Worm (Caenorhabditis elegans) whole organism, L1 larva: ENCODE measurements around the gene rnp-4.
A peak's percentile ranks its signal among the peaks of the same experiment; 100 is the strongest.

Source experiments
- F16B12.6 ChIP-seq: fragments of 150-350 bp; optimal IDR thresholded peaks from 2 replicates; lab custom pipeline; 2014; ENCODE audit warnings: missing biosample characterization, missing genetic modification characterization
- aha-1 ChIP-seq: fragments of 150-350 bp; optimal IDR thresholded peaks from 2 replicates; lab custom pipeline; 2014; ENCODE audit warnings: missing biosample characterization, missing genetic modification characterization
- ama-1 ChIP-seq: fragments of 150-350 bp; optimal IDR thresholded peaks from 2 replicates; lab custom pipeline; 2014
- blmp-1 ChIP-seq: fragments of 150-350 bp; optimal IDR thresholded peaks from 2 replicates; lab custom pipeline; 2014; ENCODE audit warnings: missing biosample characterization, missing genetic modification characterization
- ceh-8 ChIP-seq: fragments of 200-800 bp; sonication (Bioruptor generic); optimal IDR thresholded peaks from 2 replicates; lab custom pipeline; 2018; ENCODE audit warnings: mild to moderate bottlenecking, missing genetic modification characterization, moderate library complexity, missing compliant biosample characterization
- ceh-82 ChIP-seq, 3 experiments: fragments of 150-350 bp in 1 of 3; sonication (generic microtip) in 2 of 3; optimal IDR thresholded peaks; 2 replicates each; lab custom pipeline; 2014 to 2017; ENCODE audit warnings: missing biosample characterization in 3 of 3, missing genetic modification characterization in 3 of 3
- ceh-90 ChIP-seq: sonication (generic microtip); optimal IDR thresholded peaks from 2 replicates; lab custom pipeline; 2016; ENCODE audit warnings: missing genetic modification characterization, missing compliant biosample characterization
- dpl-1 ChIP-seq, 3 experiments: fragments of 150-350 bp in 2 of 3; sonication (generic microtip) in 1 of 3; optimal IDR thresholded peaks; 2 replicates each; lab custom pipeline; 2014 to 2017; ENCODE audit warnings: missing biosample characterization in 3 of 3, missing genetic modification characterization in 3 of 3, missing genetic modification reagents in 3 of 3
- efl-1 ChIP-seq, 4 experiments: fragments of 150-350 bp; optimal IDR thresholded peaks in 3 of 4; peaks in 1 of 4; 1 replicate in 1 of 4; 2 replicates in 3 of 4; lab custom pipeline; 2014; ENCODE audit warnings: missing biosample characterization in 2 of 4, missing genetic modification characterization in 2 of 4, missing genetic modification reagents in 2 of 4
- efl-3 ChIP-seq: fragments of 200-800 bp; sonication (Bioruptor generic); optimal IDR thresholded peaks from 2 replicates; lab custom pipeline; 2018; ENCODE audit warnings: mild to moderate bottlenecking, missing genetic modification characterization, missing compliant biosample characterization
- egl-13 ChIP-seq: sonication (generic microtip); optimal IDR thresholded peaks from 2 replicates; lab custom pipeline; 2016; ENCODE audit warnings: missing genotype, missing genetic modification reagents, missing genetic modification characterization, missing compliant biosample characterization
- egl-27 ChIP-seq, 2 experiments: fragments of 150-350 bp in 1 of 2; sonication (generic microtip); optimal IDR thresholded peaks; 3 replicates each; lab custom pipeline; 2017 to 2018; ENCODE audit warnings: missing biosample characterization in 2 of 2, missing genetic modification characterization in 2 of 2, missing genetic modification reagents in 2 of 2
- elt-2 ChIP-seq: sonication (generic microtip); optimal IDR thresholded peaks from 2 replicates; lab custom pipeline; 2016; ENCODE audit warnings: missing genetic modification characterization, mild to moderate bottlenecking, inconsistent platforms, missing compliant biosample characterization, missing genetic modification reagents
- elt-3 ChIP-seq, 6 experiments: fragments of 150-350 bp in 1 of 6; sonication (generic microtip); optimal IDR thresholded peaks; 2 replicates each; lab custom pipeline; 2017 to 2018; ENCODE audit warnings: missing biosample characterization in 6 of 6, missing genetic modification characterization in 6 of 6, inconsistent platforms in 1 of 6
- fkh-10 ChIP-seq: sonication (generic microtip); optimal IDR thresholded peaks from 2 replicates; lab custom pipeline; 2017; ENCODE audit warnings: missing biosample characterization, missing genetic modification reagents, missing genetic modification characterization
- fos-1 ChIP-seq: fragments of 150-350 bp; optimal IDR thresholded peaks from 2 replicates; lab custom pipeline; 2014; ENCODE audit warnings: missing biosample characterization, missing genetic modification characterization
- grh-1 ChIP-seq: fragments of 200-800 bp; sonication (Bioruptor generic); IDR thresholded peaks from 2 replicates; pipeline ENCODE4 v1.3.6; 2022; ENCODE audit warnings: missing genetic modification reagents, missing genetic modification characterization, missing compliant biosample characterization
- hlh-17 ChIP-seq: fragments of 200-800 bp; sonication (Bioruptor generic); optimal IDR thresholded peaks from 2 replicates; lab custom pipeline; 2018; ENCODE audit warnings: missing genetic modification characterization, mild to moderate bottlenecking, missing compliant biosample characterization, moderate library complexity, borderline replicate concordance
- hlh-4 ChIP-seq: sonication (generic microtip); optimal IDR thresholded peaks from 2 replicates; lab custom pipeline; 2016; ENCODE audit warnings: mild to moderate bottlenecking, missing genetic modification characterization, missing compliant biosample characterization
- hpl-2 ChIP-seq: fragments of 150-350 bp; optimal IDR thresholded peaks from 2 replicates; lab custom pipeline; 2014; ENCODE audit warnings: missing biosample characterization, missing genetic modification reagents, missing genetic modification characterization
- jun-1 ChIP-seq: fragments of 150-350 bp; optimal IDR thresholded peaks from 2 replicates; lab custom pipeline; 2014; ENCODE audit warnings: missing biosample characterization, missing genetic modification reagents, missing genetic modification characterization
- lin-14 ChIP-seq: fragments of 200-800 bp; sonication (Bioruptor generic); optimal IDR thresholded peaks from 2 replicates; lab custom pipeline; 2018; ENCODE audit warnings: mild to moderate bottlenecking, missing genetic modification characterization, moderate library complexity, missing compliant biosample characterization
- lin-35 ChIP-seq, 2 experiments: fragments of 150-350 bp; optimal IDR thresholded peaks; 2 replicates each; lab custom pipeline; 2014; ENCODE audit warnings: missing biosample characterization in 2 of 2, missing genetic modification characterization in 2 of 2, missing genetic modification reagents in 2 of 2
- lin-39 ChIP-seq: fragments of 150-350 bp; optimal IDR thresholded peaks from 2 replicates; lab custom pipeline; 2014; ENCODE audit warnings: missing biosample characterization, missing genetic modification reagents, missing genetic modification characterization
- lir-3 ChIP-seq: sonication (generic microtip); optimal IDR thresholded peaks from 2 replicates; lab custom pipeline; 2016; ENCODE audit warnings: mild to moderate bottlenecking, missing genetic modification characterization, moderate library complexity, missing compliant biosample characterization; ENCODE audit not compliant: poor library complexity
- lsy-2 ChIP-seq, 2 experiments: fragments of 150-350 bp; optimal IDR thresholded peaks; 2 replicates each; lab custom pipeline; 2014; ENCODE audit warnings: missing biosample characterization in 2 of 2, missing genetic modification characterization in 2 of 2
- mef-2 ChIP-seq: fragments of 150-350 bp; optimal IDR thresholded peaks from 2 replicates; lab custom pipeline; 2014; ENCODE audit warnings: missing biosample characterization, missing genetic modification characterization
- mep-1 ChIP-seq: fragments of 150-350 bp; optimal IDR thresholded peaks from 2 replicates; lab custom pipeline; 2014; ENCODE audit warnings: missing biosample characterization, missing genetic modification characterization
- nhr-12 ChIP-seq: sonication (generic microtip); optimal IDR thresholded peaks from 2 replicates; lab custom pipeline; 2017; ENCODE audit warnings: missing biosample characterization, missing genetic modification characterization
- nhr-19 ChIP-seq: fragments of 200-800 bp; sonication (Bioruptor generic); conservative IDR thresholded peaks from 2 replicates; pipeline ENCODE4 v1.3.6; 2022; ENCODE audit warnings: missing genetic modification characterization, missing compliant biosample characterization
- nhr-28 ChIP-seq: fragments of 150-350 bp; optimal IDR thresholded peaks from 2 replicates; lab custom pipeline; 2014; ENCODE audit warnings: missing biosample characterization, missing genetic modification characterization
- nhr-71 ChIP-seq: sonication (generic microtip); optimal IDR thresholded peaks from 2 replicates; lab custom pipeline; 2016; ENCODE audit warnings: mild to moderate bottlenecking, missing genetic modification characterization, moderate library complexity, missing compliant biosample characterization
- nhr-85 ChIP-seq: sonication (generic microtip); peaks from one replicate; lab custom pipeline; 2016; ENCODE audit warnings: missing genetic modification characterization, inconsistent platforms, missing compliant biosample characterization
- nhr-90 ChIP-seq: sonication (generic microtip); optimal IDR thresholded peaks from 2 replicates; lab custom pipeline; 2016; ENCODE audit warnings: mild to moderate bottlenecking, missing genetic modification characterization, missing compliant biosample characterization; ENCODE audit not compliant: poor library complexity
- pax-3 ChIP-seq: fragments of 200-800 bp; sonication (Bioruptor generic); optimal IDR thresholded peaks from 2 replicates; lab custom pipeline; 2018; ENCODE audit warnings: mild to moderate bottlenecking, missing genetic modification characterization, moderate library complexity, missing compliant biosample characterization
- sox-4 ChIP-seq: sonication (generic microtip); optimal IDR thresholded peaks from 2 replicates; lab custom pipeline; 2016; ENCODE audit warnings: missing genetic modification characterization, missing compliant biosample characterization
- sptf-1 ChIP-seq: fragments of 150-350 bp; optimal IDR thresholded peaks from 2 replicates; lab custom pipeline; 2014; ENCODE audit warnings: missing biosample characterization, missing genetic modification characterization
- swsn-7 ChIP-seq: sonication (generic microtip); optimal IDR thresholded peaks from 2 replicates; lab custom pipeline; 2016; ENCODE audit warnings: missing genetic modification characterization, missing compliant biosample characterization
- tbx-2 ChIP-seq: sonication (generic microtip); optimal IDR thresholded peaks from 2 replicates; lab custom pipeline; 2016; ENCODE audit warnings: missing genetic modification characterization, missing compliant biosample characterization
- tlp-1 ChIP-seq: fragments of 150-350 bp; optimal IDR thresholded peaks from 2 replicates; lab custom pipeline; 2014; ENCODE audit warnings: missing biosample characterization, missing genetic modification characterization
- unc-130 ChIP-seq: fragments of 150-350 bp; optimal IDR thresholded peaks from 2 replicates; lab custom pipeline; 2017; ENCODE audit warnings: missing biosample characterization, missing genetic modification characterization, inconsistent platforms
- unc-30 ChIP-seq: sonication (generic microtip); optimal IDR thresholded peaks from 2 replicates; lab custom pipeline; 2017; ENCODE audit warnings: missing biosample characterization, missing genetic modification characterization
- unc-62 ChIP-seq: fragments of 150-350 bp; optimal IDR thresholded peaks from 2 replicates; lab custom pipeline; 2014; ENCODE audit warnings: missing biosample characterization, missing genetic modification reagents, missing genetic modification characterization
- unc-98 ChIP-seq: fragments of 200-800 bp; sonication (Bioruptor generic); IDR thresholded peaks from 2 replicates; pipeline ENCODE4 v1.3.6; 2022; ENCODE audit warnings: missing genetic modification characterization, missing compliant biosample characterization
- zag-1 ChIP-seq: fragments of 150-350 bp; optimal IDR thresholded peaks from 2 replicates; lab custom pipeline; 2014; ENCODE audit warnings: missing biosample characterization, missing genetic modification characterization
- ztf-4 ChIP-seq: fragments of 150-350 bp; optimal IDR thresholded peaks from 2 replicates; lab custom pipeline; 2014; ENCODE audit warnings: missing biosample characterization, missing genetic modification characterization

The rnp-4 gene

ce11 chrIII:4449893-4450579 lies 44.0 kb downstream of the rnp-4 start, which contains the start of gene ceh-43:
Gene ceh-43, minus strand, starts transcription at chrIII:4449943.
- TF ChIP-seq unc-30 (tag; lab: Kevin White, UChicago) (no peak), blmp-1 (tag; lab: Kevin White, UChicago) (no peak), efl-1 (optimal IDR thresholded peaks at IDR 0.05; lab: Kevin White, UChicago) (no peak), efl-1 (GFP tag; optimal IDR thresholded peaks at IDR 0.05 in 1 of 2; lab: Kevin White, UChicago) (peak in 1 of 2 experiments; percentile 63), hlh-4 (tag; lab: Kevin White, UChicago) (no peak), fkh-10 (GFP tag; lab: Kevin White, UChicago) (no peak), mef-2 (tag; lab: Kevin White, UChicago) (no peak), tlp-1 (no peak), swsn-7 (tag; lab: Kevin White, UChicago) (no peak), sptf-1 (no peak), ceh-8 (GFP tag; lab: Kevin White, UChicago) (no peak), ceh-90 (tag; lab: Kevin White, UChicago) (no peak), egl-27 (tag; optimal IDR thresholded peaks at IDR 0.05; lab: Kevin White, UChicago) (no peak), hpl-2 (GFP tag; lab: Kevin White, UChicago) (no peak), ztf-4 (tag; lab: Kevin White, UChicago) (no peak), dpl-1 (GFP tag; optimal IDR thresholded peaks at IDR 0.05; lab: Kevin White, UChicago) (no peak), hlh-17 (GFP tag; lab: Kevin White, UChicago) (no peak), lin-35 (GFP tag; optimal IDR thresholded peaks at IDR 0.05; lab: Kevin White, UChicago) (peak in 1 of 2 experiments; percentile 27), elt-2 (tag; lab: Kevin White, UChicago) (peak; percentile 14), zag-1 (tag; lab: Kevin White, UChicago) (no peak), egl-13 (tag; lab: Kevin White, UChicago) (no peak), sox-4 (no peak), nhr-28 (no peak), unc-98 (no peak)

DNA sequence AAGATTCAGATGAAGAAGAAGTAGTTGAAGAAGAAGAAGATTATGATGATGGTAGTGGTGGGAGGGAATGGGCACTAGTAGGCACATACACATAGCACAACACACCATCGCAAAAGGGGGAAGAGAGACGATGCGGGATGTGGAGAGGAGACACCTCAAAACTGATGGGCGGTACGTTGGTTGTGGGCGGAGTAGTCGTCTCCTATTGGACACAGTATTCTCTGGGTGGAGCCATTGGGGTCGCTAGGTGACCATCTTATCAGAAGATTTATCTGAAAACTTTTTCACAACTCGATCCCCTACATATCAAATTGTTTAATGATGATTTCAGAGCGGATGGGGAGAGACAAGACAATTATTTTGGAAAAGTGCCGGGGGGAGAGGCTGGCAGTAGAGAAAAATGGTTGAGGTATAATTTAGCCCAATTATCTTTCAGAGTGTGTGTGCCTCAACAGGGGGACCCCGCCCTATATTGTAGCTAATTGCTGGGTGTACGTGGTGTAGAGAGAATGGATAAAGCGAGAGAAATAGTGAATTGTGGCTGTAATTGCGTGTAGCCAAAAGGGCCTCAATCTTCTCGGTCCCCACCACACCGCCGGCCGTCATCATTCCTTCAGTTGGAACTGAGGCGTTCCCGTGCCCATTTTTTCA lies 44.8 kb downstream of the rnp-4 start:
- no peak for TF ChIP-seq elt-3 (tag; optimal IDR thresholded peaks at IDR 0.05; lab: Kevin White, UChicago)
- peak in 1 of 2 experiments; percentile 12 for TF ChIP-seq lsy-2 (tag; optimal IDR thresholded peaks at IDR 0.05; lab: Kevin White, UChicago)
- no peak for TF ChIP-seq unc-62 (GFP tag; lab: Kevin White, UChicago)
- peak; percentile 1 for TF ChIP-seq pax-3 (tag; lab: Kevin White, UChicago)
- TF ChIP-seq unc-130: no peak
- TF ChIP-seq lin-14 (GFP tag; lab: Kevin White, UChicago): peak; percentile 42
- TF ChIP-seq, all 84 proteins: peak for 3

DNA sequence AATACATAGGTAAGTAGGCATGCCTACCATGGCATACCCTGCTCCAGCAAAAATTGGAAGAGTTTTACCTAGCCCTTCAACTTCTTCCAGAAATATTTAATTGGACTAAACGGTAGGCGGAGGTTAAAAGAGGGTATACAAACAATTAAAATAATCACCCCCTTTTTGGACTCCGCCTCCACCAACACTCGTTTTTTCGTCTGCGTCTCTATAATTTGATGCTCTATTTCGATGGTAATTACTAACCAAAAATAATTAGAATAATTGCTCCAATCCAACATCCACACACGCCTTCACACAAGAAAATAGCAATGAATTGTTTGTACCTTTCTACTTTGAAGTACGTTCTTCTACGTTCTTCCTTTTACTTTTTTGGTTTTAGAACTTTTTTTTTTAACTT lies 46.7 kb downstream of the rnp-4 start:
- TF ChIP-seq lir-3 (no peak), ama-1 (lab: Kevin White, UChicago) (no peak), F16B12.6 (tag; lab: Kevin White, UChicago) (no peak), pax-3 (tag; lab: Kevin White, UChicago) (no peak), nhr-12 (no peak), aha-1 (tag; lab: Kevin White, UChicago) (no peak), ztf-4 (tag; lab: Kevin White, UChicago) (no peak), nhr-28 (no peak), ceh-82 (tag; optimal IDR thresholded peaks at IDR 0.05; lab: Kevin White, UChicago) (peak in 1 of 3 experiments; percentile 5), efl-3 (GFP tag; lab: Kevin White, UChicago) (no peak), nhr-90 (tag; lab: Kevin White, UChicago) (no peak), lin-39 (tag; lab: Kevin White, UChicago) (no peak), jun-1 (tag; lab: Kevin White, UChicago) (no peak), lin-14 (GFP tag; lab: Kevin White, UChicago) (peak; percentile 47), fos-1 (tag; lab: Kevin White, UChicago) (no peak), nhr-19 (GFP tag; lab: Robert Waterston, UW) (no peak), lsy-2 (tag; optimal IDR thresholded peaks at IDR 0.05; lab: Kevin White, UChicago) (peak in 1 of 2 experiments; percentile 31), nhr-71 (no peak), unc-30 (tag; lab: Kevin White, UChicago) (no peak), tbx-2 (tag; lab: Kevin White, UChicago) (no peak), nhr-85 (tag; lab: Kevin White, UChicago) (peak; percentile 76), unc-130 (no peak), mep-1 (tag; lab: Kevin White, UChicago) (no peak), ceh-8 (GFP tag; lab: Kevin White, UChicago) (peak; percentile 8), grh-1 (GFP tag; lab: Robert Waterston, UW) (peak; percentile 26; the same call in 1 of the 2 replicates)
